Fruit fly (Drosophila melanogaster): ENCODE results near the gene CG10903.

The CG10903 gene

dm6 chr3R:8030151-8030899 is at the start of gene CG10903, which contains the start of gene CG2747:
Gene CG10903 (plus strand): TSS chr3R:8030411.
Gene CG2747 (minus strand): TSS chr3R:8030790.
- TF ChIP-seq CG34376 (GFP tag; optimal IDR thresholded peaks at IDR 0.05) (peak; percentile 49), tna (GFP tag; IDR thresholded peaks at IDR 0.05; ENCODE audit: partially characterized antibody) (peak; percentile 35), amos (GFP tag; IDR thresholded peaks at IDR 0.05; ENCODE audit: partially characterized antibody) (peak; percentile 75), Six4 (GFP tag; optimal IDR thresholded peaks at IDR 0.05) (no peak), Dll (GFP tag; IDR thresholded peaks at IDR 0.05; ENCODE audit: partially characterized antibody) (peak; percentile 73), hbn (GFP tag; IDR thresholded peaks at IDR 0.05; ENCODE audit: partially characterized antibody) (peak; percentile 65), HmgZ (tag; optimal IDR thresholded peaks at IDR 0.05) (peak; percentile 39), Blimp-1 (GFP tag; optimal IDR thresholded peaks at IDR 0.05) (peak; percentile 61), p53 (GFP tag; optimal IDR thresholded peaks at IDR 0.05) (peak; percentile 36), Opbp (GFP tag; IDR thresholded peaks at IDR 0.05; ENCODE audit: partially characterized antibody) (peak; percentile 59; the same call in 1 of the 3 replicates), CG8944 (GFP tag; optimal IDR thresholded peaks at IDR 0.05) (no peak), Rfx (GFP tag; IDR thresholded peaks at IDR 0.05) (0 out of 2 replicates have a peak, but pooled peaks have one; percentile 35), Atf3 (GFP tag; optimal IDR thresholded peaks at IDR 0.05) (no peak), CG8290 (GFP tag; optimal IDR thresholded peaks at IDR 0.05) (no peak), CG8290 (tag; optimal IDR thresholded peaks at IDR 0.05) (no peak), Dip2 (GFP tag; IDR thresholded peaks at IDR 0.05) (no peak), Bgb (GFP tag; IDR thresholded peaks at IDR 0.05; ENCODE audit: partially characterized antibody) (peak; percentile 74), CG2116 (GFP tag; optimal IDR thresholded peaks at IDR 0.05) (peak; percentile 61), Max (GFP tag; optimal IDR thresholded peaks at IDR 0.05) (peak; percentile 63), Hr3 (GFP tag; optimal IDR thresholded peaks at IDR 0.05) (no peak), ato (GFP tag; IDR thresholded peaks at IDR 0.05; ENCODE audit: partially characterized antibody) (peak; percentile 46; the same call in 1 of the 2 replicates), Scr (GFP tag; IDR thresholded peaks at IDR 0.05; ENCODE audit: partially characterized antibody) (peak; percentile 74), inv (GFP tag; IDR thresholded peaks at IDR 0.05; ENCODE audit: partially characterized antibody) (peak; percentile 53; the same call in 1 of the 2 replicates), sd (tag; optimal IDR thresholded peaks at IDR 0.05) (peak; percentile 79), nmo (GFP tag; optimal IDR thresholded peaks at IDR 0.05) (peak; percentile 24), bigmax (GFP tag; optimal IDR thresholded peaks at IDR 0.05) (no peak), kni (GFP tag; optimal IDR thresholded peaks at IDR 0.05) (peak; percentile 74), CG1233 (GFP tag; optimal IDR thresholded peaks at IDR 0.05) (peak; percentile 3), ci (GFP tag; IDR thresholded peaks at IDR 0.05) (no peak), sima (GFP tag; optimal IDR thresholded peaks at IDR 0.05) (no peak), ind (GFP tag; optimal IDR thresholded peaks at IDR 0.05) (no peak), bbx (GFP tag; IDR thresholded peaks at IDR 0.05; ENCODE audit: partially characterized antibody) (peak; percentile 62), Vsx1 (GFP tag; optimal IDR thresholded peaks at IDR 0.05) (peak; percentile 77), CG13624 (GFP tag; optimal IDR thresholded peaks at IDR 0.05) (peak; percentile 17), org-1 (GFP tag; optimal IDR thresholded peaks at IDR 0.05) (no peak), CG9797 (GFP tag; optimal IDR thresholded peaks at IDR 0.05) (peak; percentile 12), Dref (GFP tag; IDR thresholded peaks at IDR 0.05) (peak; percentile 68), cad (GFP tag; optimal IDR thresholded peaks at IDR 0.05) (peak; percentile 67), CG18476 (GFP tag; optimal IDR thresholded peaks at IDR 0.05) (no peak), jigr1 (GFP tag; IDR thresholded peaks at IDR 0.05) (no peak), grau (tag; optimal IDR thresholded peaks at IDR 0.05) (peak; percentile 9), CG34422 (GFP tag; IDR thresholded peaks at IDR 0.05) (peak; percentile 25; the same call in 1 of the 3 replicates), Ravus (GFP tag; IDR thresholded peaks at IDR 0.05) (no peak), NC2β (GFP tag; optimal IDR thresholded peaks at IDR 0.05) (no peak), CG12769 (tag; optimal IDR thresholded peaks at IDR 0.05) (peak; percentile 41), Dp (GFP tag; optimal IDR thresholded peaks at IDR 0.05) (peak; percentile 0), MBD-R2 (GFP tag; IDR thresholded peaks at IDR 0.05) (peak; percentile 70), Sry-δ (GFP tag; optimal IDR thresholded peaks at IDR 0.05) (peak; percentile 58), CG3407 (GFP tag; optimal IDR thresholded peaks at IDR 0.05) (no peak)
